Fruit fly (Drosophila melanogaster) whole organism: ENCODE measurements around the gene CG14196.

Experiments
- CG8478 ChIP-seq: fragments of >200 bp; optimal IDR thresholded peaks from 2 replicates; lab custom pipeline; 2018; ENCODE audit warnings: inconsistent platforms
- Dll ChIP-seq: fragments of >200 bp; optimal IDR thresholded peaks from 2 replicates; lab custom pipeline; 2017
- EcR ChIP-seq, 2 experiments: fragments of >200 bp; optimal IDR thresholded peaks; 2 replicates each; lab custom pipeline; 2017; ENCODE audit warnings: missing biosample characterization in 2 of 2, missing genetic modification characterization in 2 of 2, missing genetic modification reagents in 2 of 2

DNA sequence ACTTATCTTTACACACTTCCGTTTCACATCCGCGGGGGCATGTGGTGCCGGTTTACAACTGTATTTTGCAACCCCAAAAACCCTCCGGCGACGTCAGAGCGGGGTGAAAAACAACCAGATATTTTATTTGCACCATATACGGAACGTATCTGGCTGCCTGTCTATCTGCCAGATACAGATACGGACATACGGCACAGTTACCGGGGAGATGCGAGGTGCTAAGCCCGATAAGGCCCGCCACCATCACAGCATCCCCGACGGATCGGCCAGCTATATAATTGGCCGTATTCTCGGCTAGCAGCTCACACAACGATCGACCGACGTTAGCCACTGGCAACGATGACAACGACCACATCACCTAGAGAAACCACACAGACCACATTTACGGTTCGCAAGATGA, 28.7 kb downstream of the CG14196 start, which contains the start of gene Mur18B:
- TF ChIP-seq EcR (GFP tag; optimal IDR thresholded peaks at IDR 0.05; lab: Kevin White, UChicago): no peak
- TF ChIP-seq Dll (lab: Kevin White, UChicago): no peak
- TF ChIP-seq CG8478 (lab: Kevin White, UChicago): no peak
